Fruit fly (Drosophila melanogaster) whole organism, embryonic: ENCODE data around the gene Blos4.

Experiments
- Asciz ChIP-seq: fragments of 200-800 bp; sonication (Bioruptor generic); optimal IDR thresholded peaks from 2 replicates; lab custom pipeline; 2017; ENCODE audit warnings: missing biosample characterization, mild to moderate bottlenecking, missing genetic modification characterization, missing genetic modification reagents
- B-H2 ChIP-seq: fragments of 200-800 bp; sonication (Bioruptor generic); optimal IDR thresholded peaks from 2 replicates; lab custom pipeline; 2018; ENCODE audit warnings: missing biosample characterization, mild to moderate bottlenecking, missing genetic modification characterization
- CG10267 ChIP-seq: fragments of 200-800 bp; sonication (Bioruptor generic); optimal IDR thresholded peaks from 2 replicates; lab custom pipeline; 2018; ENCODE audit warnings: missing biosample characterization, mild to moderate bottlenecking, missing genetic modification characterization, moderate library complexity
- CG10274 ChIP-seq: fragments of 200-800 bp; sonication (Bioruptor generic); optimal IDR thresholded peaks from 3 replicates; lab custom pipeline; 2017; ENCODE audit warnings: missing biosample characterization, mild to moderate bottlenecking, missing genetic modification characterization
- CG10366 ChIP-seq: fragments of 200-800 bp; sonication (Bioruptor generic); IDR thresholded peaks from 2 replicates; pipeline ENCODE4 v1.3.6; 2022; ENCODE audit warnings: missing biosample characterization, missing genetic modification characterization
- CG11456 ChIP-seq: fragments of 200-800 bp; sonication (Bioruptor generic); IDR thresholded peaks from 3 replicates; pipeline ENCODE4 v1.3.6; 2022; ENCODE audit warnings: missing biosample characterization, missing genetic modification characterization
- CG12236 ChIP-seq: fragments of 200-800 bp; sonication (Bioruptor generic); optimal IDR thresholded peaks from 2 replicates; lab custom pipeline; 2016; ENCODE audit warnings: missing biosample characterization, missing genetic modification characterization
- CG15601 ChIP-seq: fragments of 200-800 bp; sonication (Bioruptor generic); optimal IDR thresholded peaks from 3 replicates; lab custom pipeline; 2019; ENCODE audit warnings: missing biosample characterization, mild to moderate bottlenecking, missing genetic modification characterization, moderate library complexity
- CG17802 ChIP-seq: fragments of 200-800 bp; sonication (Bioruptor generic); optimal IDR thresholded peaks from 2 replicates; lab custom pipeline; 2018; ENCODE audit warnings: missing biosample characterization, mild to moderate bottlenecking, missing genetic modification characterization, moderate library complexity
- CG30020 ChIP-seq: fragments of 200-800 bp; optimal IDR thresholded peaks from 2 replicates; lab custom pipeline; 2019; ENCODE audit warnings: missing biosample characterization, mild to moderate bottlenecking, missing genetic modification characterization, moderate library complexity
- CG31224 ChIP-seq: fragments of 200-800 bp; sonication (Bioruptor generic); IDR thresholded peaks from 2 replicates; pipeline ENCODE4 v1.3.6; 2022; ENCODE audit warnings: missing biosample characterization, missing genetic modification characterization
- CG31441 ChIP-seq: fragments of 200-800 bp; sonication (Bioruptor generic); IDR thresholded peaks from 2 replicates; pipeline ENCODE4 v1.3.6; 2022; ENCODE audit warnings: missing biosample characterization, missing genetic modification characterization
- CG32772 ChIP-seq: fragments of 200-800 bp; sonication (Bioruptor generic); IDR thresholded peaks from 2 replicates; pipeline ENCODE4 v1.3.6; 2022; ENCODE audit warnings: missing biosample characterization, missing genetic modification characterization
- CG3407 ChIP-seq: fragments of 200-800 bp; sonication (Bioruptor generic); optimal IDR thresholded peaks from 2 replicates; lab custom pipeline; 2018; ENCODE audit warnings: missing biosample characterization, mild to moderate bottlenecking, missing genetic modification characterization
- CG34422 ChIP-seq: fragments of 200-800 bp; sonication (Bioruptor generic); IDR thresholded peaks from 3 replicates; pipeline ENCODE4 v1.3.6; 2022; ENCODE audit warnings: missing biosample characterization, missing genetic modification characterization
- CG3838 ChIP-seq: fragments of 200-800 bp; sonication (Bioruptor generic); optimal IDR thresholded peaks from 3 replicates; lab custom pipeline; 2016; ENCODE audit warnings: missing biosample characterization, missing genetic modification characterization
- CG4360 ChIP-seq: fragments of 200-800 bp; sonication (Bioruptor generic); IDR thresholded peaks from 2 replicates; pipeline ENCODE4 v1.3.6; 2022; ENCODE audit warnings: missing biosample characterization, missing genetic modification characterization
- CG6654 ChIP-seq: fragments of 200-800 bp; sonication (Bioruptor generic); optimal IDR thresholded peaks from 2 replicates; lab custom pipeline; 2017; ENCODE audit warnings: missing biosample characterization, mild to moderate bottlenecking, missing genetic modification characterization
- CG6683 ChIP-seq: fragments of 200-800 bp; sonication (Bioruptor generic); optimal IDR thresholded peaks from 2 replicates; lab custom pipeline; 2017; ENCODE audit warnings: missing biosample characterization, mild to moderate bottlenecking, missing genetic modification characterization, missing genetic modification reagents
- CG7786 ChIP-seq: fragments of 200-800 bp; sonication (Bioruptor generic); optimal IDR thresholded peaks from 2 replicates; lab custom pipeline; 2016; ENCODE audit warnings: missing biosample characterization, missing genetic modification characterization
- CG8290 ChIP-seq, 3 experiments: fragments of 200-800 bp; sonication (Bioruptor generic); optimal IDR thresholded peaks; 2 replicates each; lab custom pipeline; 2016 to 2019; ENCODE audit warnings: missing biosample characterization in 3 of 3, missing genetic modification characterization in 3 of 3, mild to moderate bottlenecking in 2 of 3, moderate library complexity in 1 of 3
- CG8478 ChIP-seq: fragments of >200 bp; optimal IDR thresholded peaks from 2 replicates; lab custom pipeline; 2018
- CHES-1-like ChIP-seq: fragments of 200-800 bp; sonication (Bioruptor generic); optimal IDR thresholded peaks from 2 replicates; lab custom pipeline; 2016; ENCODE audit warnings: missing biosample characterization, missing genetic modification characterization
- Camta ChIP-seq: fragments of 200-800 bp; sonication (Bioruptor generic); optimal IDR thresholded peaks from 2 replicates; lab custom pipeline; 2016; ENCODE audit warnings: missing biosample characterization, missing genetic modification characterization
- Dip2 ChIP-seq: fragments of 200-800 bp; sonication (Bioruptor generic); IDR thresholded peaks from 2 replicates; pipeline ENCODE4 v1.3.6; 2022; ENCODE audit warnings: missing biosample characterization, missing genetic modification characterization
- Ets65A ChIP-seq: fragments of 200-800 bp; sonication (Bioruptor generic); peaks from one replicate; lab custom pipeline; 2016; ENCODE audit warnings: missing biosample characterization, missing genetic modification characterization
- Ets97D ChIP-seq: fragments of 200-800 bp; sonication (Bioruptor generic); optimal IDR thresholded peaks from 3 replicates; lab custom pipeline; 2016; ENCODE audit warnings: missing biosample characterization, missing genetic modification characterization
- Hand ChIP-seq: fragments of 200-800 bp; sonication (Bioruptor generic); optimal IDR thresholded peaks from 2 replicates; lab custom pipeline; 2017; ENCODE audit warnings: mild to moderate bottlenecking, missing biosample characterization, missing genetic modification reagents, missing genetic modification characterization
- Nf-YC ChIP-seq: fragments of 200-800 bp; optimal IDR thresholded peaks from 3 replicates; lab custom pipeline; 2019; ENCODE audit warnings: missing biosample characterization, mild to moderate bottlenecking, missing genetic modification characterization, moderate library complexity
- Optix ChIP-seq: fragments of 200-800 bp; sonication (Bioruptor generic); IDR thresholded peaks from 3 replicates; pipeline ENCODE4 v1.3.6; 2022; ENCODE audit warnings: missing biosample characterization, missing genetic modification characterization
- Pdp1 ChIP-seq, 2 experiments: fragments of 200-800 bp; sonication (Bioruptor generic); optimal IDR thresholded peaks; 3 replicates each; lab custom pipeline; 2016; ENCODE audit warnings: missing biosample characterization in 2 of 2, missing genetic modification characterization in 2 of 2, mild to moderate bottlenecking in 1 of 2, moderate library complexity in 1 of 2
- Sin3A ChIP-seq: fragments of >200 bp; optimal IDR thresholded peaks from 2 replicates; lab custom pipeline; 2018
- YL-1 ChIP-seq: fragments of 200-800 bp; sonication (Bioruptor generic); optimal IDR thresholded peaks from 3 replicates; lab custom pipeline; 2017; ENCODE audit warnings: missing biosample characterization, mild to moderate bottlenecking, missing genetic modification characterization
- ara ChIP-seq: fragments of 200-800 bp; sonication (Bioruptor generic); IDR thresholded peaks from 2 replicates; pipeline ENCODE4 v1.3.6; 2022; ENCODE audit warnings: missing biosample characterization, missing genetic modification characterization
- bsh ChIP-seq, 2 experiments: fragments of 200-800 bp; sonication (Bioruptor generic); optimal IDR thresholded peaks; 2 replicates each; lab custom pipeline; 2017 to 2018; ENCODE audit warnings: mild to moderate bottlenecking in 2 of 2, missing biosample characterization in 2 of 2, missing genetic modification characterization in 2 of 2, moderate library complexity in 1 of 2
- cas ChIP-seq: fragments of 200-800 bp; sonication (Bioruptor generic); IDR thresholded peaks from 2 replicates; pipeline ENCODE4 v1.3.6; 2022; ENCODE audit warnings: missing biosample characterization, missing genetic modification characterization
- disco-r ChIP-seq: fragments of 200-800 bp; sonication (Bioruptor generic); optimal IDR thresholded peaks from 2 replicates; lab custom pipeline; 2016; ENCODE audit warnings: missing biosample characterization, missing genetic modification characterization
- emc ChIP-seq: fragments of 200-800 bp; sonication (Bioruptor generic); optimal IDR thresholded peaks from 2 replicates; lab custom pipeline; 2016; ENCODE audit warnings: missing biosample characterization, missing genetic modification characterization
- en ChIP-seq: fragments of 200-800 bp; sonication (Bioruptor generic); optimal IDR thresholded peaks from 2 replicates; lab custom pipeline; 2016; ENCODE audit warnings: missing biosample characterization, missing genetic modification characterization
- fd3F ChIP-seq: fragments of 200-800 bp; sonication (Bioruptor generic); optimal IDR thresholded peaks from 2 replicates; lab custom pipeline; 2018; ENCODE audit warnings: missing biosample characterization, mild to moderate bottlenecking, missing genetic modification characterization, moderate library complexity
- gsb ChIP-seq: fragments of 200-800 bp; sonication (Bioruptor generic); IDR thresholded peaks from 2 replicates; pipeline ENCODE4 v1.3.6; 2022; ENCODE audit warnings: missing biosample characterization, missing genetic modification characterization
- lilli ChIP-seq: fragments of 200-800 bp; sonication (Bioruptor generic); optimal IDR thresholded peaks from 3 replicates; lab custom pipeline; 2016; ENCODE audit warnings: missing biosample characterization, missing genetic modification characterization
- p53 ChIP-seq: fragments of 200-800 bp; sonication (Bioruptor generic); optimal IDR thresholded peaks from 2 replicates; lab custom pipeline; 2016; ENCODE audit warnings: missing biosample characterization, missing genetic modification characterization
- pb ChIP-seq: fragments of 200-800 bp; sonication (Bioruptor generic); optimal IDR thresholded peaks from 3 replicates; lab custom pipeline; 2016; ENCODE audit warnings: missing biosample characterization, missing genetic modification characterization
- pfk ChIP-seq: fragments of 200-800 bp; sonication (Bioruptor generic); optimal IDR thresholded peaks from 2 replicates; lab custom pipeline; 2018; ENCODE audit warnings: missing biosample characterization, mild to moderate bottlenecking, missing genetic modification characterization, moderate library complexity
- seq ChIP-seq: fragments of 200-800 bp; sonication (Bioruptor generic); IDR thresholded peaks from 2 replicates; pipeline ENCODE4 v1.3.6; 2022; ENCODE audit warnings: missing biosample characterization, missing genetic modification characterization
- sisA ChIP-seq: fragments of 200-800 bp; sonication (Bioruptor generic); IDR thresholded peaks from 2 replicates; pipeline ENCODE4 v1.3.6; 2022; ENCODE audit warnings: missing biosample characterization, missing genetic modification characterization
- stwl ChIP-seq: fragments of 200-800 bp; sonication (Bioruptor generic); optimal IDR thresholded peaks from 3 replicates; lab custom pipeline; 2018; ENCODE audit warnings: missing biosample characterization, mild to moderate bottlenecking, missing genetic modification characterization, moderate library complexity
- yki ChIP-seq: fragments of >200 bp; optimal IDR thresholded peaks from 3 replicates; lab custom pipeline; 2018
- zen ChIP-seq: fragments of 200-800 bp; sonication (Bioruptor generic); optimal IDR thresholded peaks from 3 replicates; lab custom pipeline; 2018; ENCODE audit warnings: missing biosample characterization, mild to moderate bottlenecking, missing genetic modification characterization, moderate library complexity

Gene Blos4

DNA sequence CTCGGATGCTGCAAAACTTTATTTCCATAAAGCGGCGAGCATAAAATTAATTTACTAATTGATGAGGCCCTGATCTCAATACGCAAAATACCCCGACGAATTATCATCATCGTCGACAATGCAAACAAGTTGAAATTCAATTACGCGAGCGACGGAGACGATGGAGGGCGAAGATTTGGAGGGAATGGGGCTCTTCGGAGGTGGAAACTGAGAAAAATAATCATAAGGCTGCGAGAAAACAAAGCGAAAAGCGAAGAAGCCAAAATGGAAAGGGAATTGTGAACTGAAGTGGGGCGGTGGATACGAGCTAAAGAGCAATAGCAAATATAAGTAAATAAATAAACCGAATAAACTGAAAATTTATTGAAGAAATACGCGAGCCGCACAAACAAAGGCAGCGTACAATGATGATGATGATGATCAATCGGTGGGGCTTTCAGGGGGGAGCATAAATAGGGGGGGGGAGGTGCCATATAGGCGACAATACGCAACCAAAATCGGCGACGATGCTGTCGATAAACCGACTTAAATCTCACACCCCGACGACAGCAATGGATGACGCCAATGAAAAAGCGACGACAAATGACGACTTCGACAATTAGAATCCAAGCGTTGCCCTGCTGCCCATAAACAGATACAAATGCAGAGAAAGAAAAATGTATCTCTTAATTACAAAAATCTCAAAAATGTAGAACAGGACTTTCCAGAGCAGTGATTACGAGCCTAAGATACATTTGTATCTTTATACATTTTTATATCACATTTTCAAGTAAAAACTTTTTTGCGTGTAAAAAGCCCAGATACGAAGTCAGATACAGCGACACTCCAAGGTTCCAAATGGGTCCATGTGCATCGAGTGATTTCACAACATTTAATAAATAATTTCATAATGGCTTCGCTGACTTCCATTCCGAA is 40.8 kb upstream of the Blos4 start (continued):
- peak; percentile 32 for TF ChIP-seq disco-r (GFP tag; lab: Kevin White, UChicago)
- no peak for TF ChIP-seq CG4360 (GFP tag; lab: Robert Waterston, UW)
- TF ChIP-seq seq (GFP tag; lab: Robert Waterston, UW), result peak; percentile 72; the same call in 1 of the 2 replicates
- peak; percentile 10 for TF ChIP-seq CHES-1-like (GFP tag; lab: Kevin White, UChicago)
- TF ChIP-seq zen (tag; lab: Kevin White, UChicago), result no peak
- peak; percentile 60 for TF ChIP-seq ara (GFP tag; lab: Robert Waterston, UW)
- peak; percentile 27 for TF ChIP-seq CG6683 (GFP tag; lab: Kevin White, UChicago)
- peak; percentile 49 for TF ChIP-seq Asciz (GFP tag; lab: Kevin White, UChicago)
- no peak for TF ChIP-seq Ets97D
- no peak for TF ChIP-seq Dip2 (GFP tag; lab: Robert Waterston, UW)
- TF ChIP-seq YL-1 (GFP tag; lab: Kevin White, UChicago), result no peak
- TF ChIP-seq CG17802 (tag; lab: Kevin White, UChicago), result no peak
- peak; percentile 33 for TF ChIP-seq CG7786 (GFP tag; lab: Kevin White, UChicago)
- no peak for TF ChIP-seq p53 (GFP tag; lab: Kevin White, UChicago)
- peak; percentile 51 to 57 for TF ChIP-seq Pdp1 (GFP tag; optimal IDR thresholded peaks at IDR 0.05; lab: Kevin White, UChicago)
- peak; percentile 57; the same call in 2 of the 3 replicates for TF ChIP-seq Optix (GFP tag; lab: Robert Waterston, UW)
- peak; percentile 56 for TF ChIP-seq fd3F
- TF ChIP-seq CG10366, result peak; percentile 79
- peak; percentile 2 for TF ChIP-seq CG6654 (GFP tag; lab: Kevin White, UChicago)
- peak; percentile 64 for TF ChIP-seq Ets65A (GFP tag; lab: Kevin White, UChicago)
- no peak for TF ChIP-seq yki (lab: Kevin White, UChicago)
- TF ChIP-seq CG8478 (lab: Kevin White, UChicago), result no peak
- peak; percentile 4 to 77 for TF ChIP-seq bsh (GFP tag; optimal IDR thresholded peaks at IDR 0.05; lab: Kevin White, UChicago)
- TF ChIP-seq CG8290 (GFP tag; optimal IDR thresholded peaks at IDR 0.05; lab: Kevin White, UChicago), result no peak
- TF ChIP-seq CG8290 (tag; optimal IDR thresholded peaks at IDR 0.05; lab: Kevin White, UChicago), result peak in 1 of 2 experiments; percentile 46
- TF ChIP-seq en (GFP tag; lab: Kevin White, UChicago), result peak; percentile 8
- TF ChIP-seq CG30020 (tag; lab: Kevin White, UChicago), result no peak
- peak; percentile 59 for TF ChIP-seq Camta (GFP tag; lab: Kevin White, UChicago)
- no peak for TF ChIP-seq CG10274 (GFP tag; lab: Kevin White, UChicago)
- TF ChIP-seq gsb, result no peak
- peak; percentile 22 for TF ChIP-seq Nf-YC (tag; lab: Kevin White, UChicago)
- peak; percentile 51; the same call in 2 of the 3 replicates for TF ChIP-seq CG34422
- TF ChIP-seq CG10267, result peak; percentile 35
- TF ChIP-seq CG32772, result peak; percentile 31; the same call in 1 of the 2 replicates
- TF ChIP-seq CG31224 (GFP tag; lab: Robert Waterston, UW), result no peak; the same call in 1 of the 2 replicates
- no peak for TF ChIP-seq B-H2
- no peak; the same call in 1 of the 2 replicates for TF ChIP-seq sisA (GFP tag; lab: Robert Waterston, UW)
- no peak for TF ChIP-seq CG12236 (GFP tag; lab: Kevin White, UChicago)
- TF ChIP-seq CG31441 (GFP tag; lab: Robert Waterston, UW), result peak; percentile 72
- TF ChIP-seq cas (GFP tag; lab: Robert Waterston, UW), result no peak
- no peak for TF ChIP-seq stwl (tag; lab: Kevin White, UChicago)
- peak; percentile 61 for TF ChIP-seq lilli
- peak; percentile 10 for TF ChIP-seq CG3838
- TF ChIP-seq emc (GFP tag; lab: Kevin White, UChicago), result peak; percentile 19
- TF ChIP-seq Hand (GFP tag; lab: Kevin White, UChicago), result no peak
- no peak for TF ChIP-seq pfk (GFP tag; lab: Kevin White, UChicago)
- peak; percentile 1 for TF ChIP-seq CG15601 (tag; lab: Kevin White, UChicago)
- peak; percentile 34 for TF ChIP-seq pb (GFP tag; lab: Kevin White, UChicago)
- TF ChIP-seq CG3407 (GFP tag; lab: Kevin White, UChicago), result no peak
- TF ChIP-seq CG11456 (GFP tag; lab: Robert Waterston, UW), result peak; percentile 71; the same call in 2 of the 3 replicates
- TF ChIP-seq Sin3A (lab: Kevin White, UChicago), result no peak
